Fruit fly (Drosophila melanogaster): ENCODE results near the gene p130CAS.
A peak's percentile ranks its signal among the peaks of the same experiment; 100 is the strongest.

Gene p130CAS

dm6 chr3L:205723-206284 is 53.1 kb downstream of the p130CAS start, which contains the start of the genes Gk1 and CG13876 (continued):
- TF ChIP-seq kah (GFP tag; optimal IDR thresholded peaks at IDR 0.05), result peak; percentile 89
- TF ChIP-seq CG17186 (GFP tag; optimal IDR thresholded peaks at IDR 0.05), result peak; percentile 48
- TF ChIP-seq CG13424 (tag; optimal IDR thresholded peaks at IDR 0.05), result peak; percentile 98
- peak; percentile 100 for TF ChIP-seq CG14710 (tag; optimal IDR thresholded peaks at IDR 0.05)
- no peak for TF ChIP-seq hkb (optimal IDR thresholded peaks at IDR 0.05)
- peak; percentile 96 for TF ChIP-seq hkb (GFP tag; IDR thresholded peaks at IDR 0.05)
- TF ChIP-seq Vsx1 (GFP tag; optimal IDR thresholded peaks at IDR 0.05), result no peak
- TF ChIP-seq grau (tag; optimal IDR thresholded peaks at IDR 0.05), result peak; percentile 96
- TF ChIP-seq tio (GFP tag; optimal IDR thresholded peaks at IDR 0.05), result no peak
- TF ChIP-seq sob (GFP tag; IDR thresholded peaks at IDR 0.05), result peak; percentile 95
- peak; percentile 78 for TF ChIP-seq ro (GFP tag; IDR thresholded peaks at IDR 0.05)
- TF ChIP-seq CG33213 (GFP tag; optimal IDR thresholded peaks at IDR 0.05), result peak; percentile 9
- no peak for TF ChIP-seq ERR (GFP tag; optimal IDR thresholded peaks at IDR 0.05)
- TF ChIP-seq abd-A (tag; optimal IDR thresholded peaks at IDR 0.05), result no peak
- peak; percentile 93 for TF ChIP-seq H2.0 (GFP tag; IDR thresholded peaks at IDR 0.05)
- TF ChIP-seq CG9817 (tag; optimal IDR thresholded peaks at IDR 0.05), result peak; percentile 94
- peak; percentile 47 for TF ChIP-seq mam (GFP tag; optimal IDR thresholded peaks at IDR 0.05)
- no peak for TF ChIP-seq sr (GFP tag; IDR thresholded peaks at IDR 0.05)
- TF ChIP-seq CG9797 (GFP tag; optimal IDR thresholded peaks at IDR 0.05), result peak; percentile 24
- TF ChIP-seq CG7963 (GFP tag; IDR thresholded peaks at IDR 0.05; ENCODE audit: partially characterized antibody), result no peak
- peak; percentile 98 for TF ChIP-seq unpg (GFP tag; optimal IDR thresholded peaks at IDR 0.05)
- peak; percentile 93 for TF ChIP-seq Oli (tag; optimal IDR thresholded peaks at IDR 0.05)
- TF ChIP-seq CG17568 (GFP tag; optimal IDR thresholded peaks at IDR 0.05), result no peak
- peak; percentile 74 for TF ChIP-seq stwl (tag; optimal IDR thresholded peaks at IDR 0.05)
- TF ChIP-seq H15 (GFP tag; IDR thresholded peaks at IDR 0.05), result peak; percentile 87
- TF ChIP-seq Neu2 (GFP tag; optimal IDR thresholded peaks at IDR 0.05; ENCODE audit: borderline replicate concordance), result no peak
- no peak for TF ChIP-seq nau (GFP tag; optimal IDR thresholded peaks at IDR 0.05)
- TF ChIP-seq Drgx (GFP tag; IDR thresholded peaks at IDR 0.05), result peak; percentile 97
- TF ChIP-seq CG10654 (GFP tag; optimal IDR thresholded peaks at IDR 0.05), result peak; percentile 90
- TF ChIP-seq E2f2 (GFP tag; IDR thresholded peaks at IDR 0.05), result peak; percentile 77
- TF ChIP-seq cg (GFP tag; optimal IDR thresholded peaks at IDR 0.05), result no peak
- TF ChIP-seq jigr1 (GFP tag; IDR thresholded peaks at IDR 0.05), result peak; percentile 64; the same call in 2 of the 3 replicates
- TF ChIP-seq CG5953 (GFP tag; IDR thresholded peaks at IDR 0.05), result peak; percentile 85
- TF ChIP-seq Adf1 (GFP tag; IDR thresholded peaks at IDR 0.05), result peak; percentile 83
- peak; percentile 97 for TF ChIP-seq Meics (GFP tag; optimal IDR thresholded peaks at IDR 0.05)
- TF ChIP-seq CG34224 (GFP tag; IDR thresholded peaks at IDR 0.05; ENCODE audit: partially characterized antibody), result no peak
- peak; percentile 76 for TF ChIP-seq ac (GFP tag; optimal IDR thresholded peaks at IDR 0.05)
- TF ChIP-seq pb (GFP tag; optimal IDR thresholded peaks at IDR 0.05), result no peak
- peak; percentile 83; the same call in 1 of the 2 replicates for TF ChIP-seq klu (GFP tag; IDR thresholded peaks at IDR 0.05)
- peak; percentile 96 for TF ChIP-seq mirr (GFP tag; optimal IDR thresholded peaks at IDR 0.05)
- TF ChIP-seq lmd (GFP tag; IDR thresholded peaks at IDR 0.05), result peak; percentile 89
- TF ChIP-seq gcm2 (GFP tag; optimal IDR thresholded peaks at IDR 0.05), result no peak
- TF ChIP-seq ewg (GFP tag; optimal IDR thresholded peaks at IDR 0.05), result peak; percentile 81
- TF ChIP-seq vfl (GFP tag; optimal IDR thresholded peaks at IDR 0.05), result peak; percentile 70
- peak; percentile 96 for TF ChIP-seq salm (tag; optimal IDR thresholded peaks at IDR 0.05)
- peak; percentile 29 for TF ChIP-seq pum (GFP tag; optimal IDR thresholded peaks at IDR 0.05)
- no peak for TF ChIP-seq Mes4 (GFP tag; optimal IDR thresholded peaks at IDR 0.05)
- no peak for TF ChIP-seq Kr (GFP tag; optimal IDR thresholded peaks at IDR 0.05)
- peak; percentile 51 for TF ChIP-seq gro (GFP tag; optimal IDR thresholded peaks at IDR 0.05)
- peak; percentile 88 for TF ChIP-seq ATbp (GFP tag; optimal IDR thresholded peaks at IDR 0.05)
- TF ChIP-seq Poxn (GFP tag; IDR thresholded peaks at IDR 0.05), result peak; percentile 64; the same call in 1 of the 2 replicates

Data from whole organism, embryonic.